Worm (Caenorhabditis elegans) whole organism, late embryonic: ENCODE measurements around the gene F22F7.7.

ENCODE experiments used
- F13H6.1 ChIP-seq: sonication (generic microtip); optimal IDR thresholded peaks from 2 replicates; lab custom pipeline; 2016; ENCODE audit warnings: missing genetic modification characterization, missing compliant biosample characterization
- ama-1 ChIP-seq: fragments of 150-350 bp; optimal IDR thresholded peaks from 2 replicates; lab custom pipeline; 2014
- ceh-14 ChIP-seq: sonication (generic microtip); optimal IDR thresholded peaks from 2 replicates; lab custom pipeline; 2016; ENCODE audit warnings: missing genotype, missing genetic modification characterization, missing compliant biosample characterization
- hlh-13 ChIP-seq: fragments of 200-800 bp; sonication (Bioruptor generic); optimal IDR thresholded peaks from 2 replicates; lab custom pipeline; 2018; ENCODE audit warnings: mild to moderate bottlenecking, missing genetic modification characterization, missing compliant biosample characterization
- pha-4 ChIP-seq: fragments of 150-350 bp; optimal IDR thresholded peaks from 2 replicates; lab custom pipeline; 2018; ENCODE audit warnings: missing biosample characterization, missing genetic modification reagents, missing genetic modification characterization

DNA sequence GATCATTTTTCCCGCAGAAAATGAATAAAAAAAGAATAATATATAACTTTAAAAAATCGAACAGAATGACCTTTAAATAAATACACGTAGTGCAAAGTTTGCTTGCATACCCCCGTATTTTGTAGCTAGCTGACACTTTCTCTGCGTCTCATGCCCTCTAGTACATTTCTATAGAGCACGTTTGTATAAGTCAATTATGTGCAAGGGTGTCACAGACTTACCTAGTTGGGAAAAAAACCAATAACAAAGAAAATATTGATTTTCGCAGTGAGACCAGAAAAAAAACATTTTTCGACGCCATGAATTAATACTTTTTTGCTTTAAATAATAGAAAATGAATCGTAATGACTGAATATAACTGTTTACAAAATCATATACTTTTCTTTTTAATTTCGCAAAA is 30.5 kb downstream of the F22F7.7 start, which contains the start of gene ckb-4:
- TF ChIP-seq hlh-13 (GFP tag; lab: Kevin White, UChicago) (no peak), ceh-14 (tag; lab: Kevin White, UChicago) (no peak), F13H6.1 (no peak), pha-4 (no peak), ama-1 (lab: Kevin White, UChicago) (no peak)
